Fruit fly (Drosophila melanogaster) whole organism, adult: ENCODE data around the gene CG2211.

Source experiments
- CG14711 ChIP-seq: fragments of 200-800 bp; sonication (Bioruptor generic); optimal IDR thresholded peaks from 2 replicates; lab custom pipeline; 2018; ENCODE audit warnings: missing biosample characterization, mild to moderate bottlenecking, missing genetic modification characterization, moderate library complexity
- CG33017 ChIP-seq: fragments of 200-800 bp; sonication (Bioruptor generic); optimal IDR thresholded peaks from 2 replicates; lab custom pipeline; 2018; ENCODE audit warnings: missing biosample characterization, mild to moderate bottlenecking, missing genetic modification characterization, moderate library complexity
- CG7045 ChIP-seq: fragments of 200-800 bp; sonication (Bioruptor generic); optimal IDR thresholded peaks from 2 replicates; lab custom pipeline; 2017; ENCODE audit warnings: missing biosample characterization, mild to moderate bottlenecking, missing genetic modification characterization
- CG7101 ChIP-seq: fragments of 200-800 bp; sonication (Bioruptor generic); optimal IDR thresholded peaks from 2 replicates; lab custom pipeline; 2018; ENCODE audit warnings: missing biosample characterization, mild to moderate bottlenecking, missing genetic modification characterization, moderate library complexity
- Hr96 ChIP-seq: fragments of 200-800 bp; sonication (Bioruptor generic); optimal IDR thresholded peaks from 2 replicates; lab custom pipeline; 2016; ENCODE audit warnings: missing biosample characterization, missing genetic modification characterization
- Mnt ChIP-seq: fragments of 200-800 bp; sonication (Bioruptor generic); optimal IDR thresholded peaks from 2 replicates; lab custom pipeline; 2016; ENCODE audit warnings: missing biosample characterization, mild to moderate bottlenecking, missing genetic modification characterization

dm6 chr3L:1348935-1349334 lies 13.8 kb upstream of the CG2211 start:
- TF ChIP-seq CG14711 (tag; lab: Kevin White, UChicago) (no peak), Hr96 (GFP tag; lab: Kevin White, UChicago) (no peak), CG7101 (tag; lab: Kevin White, UChicago) (no peak), CG7045 (GFP tag; lab: Kevin White, UChicago) (no peak), Mnt (GFP tag; lab: Kevin White, UChicago) (no peak), CG33017 (no peak)
